Comparison of ENCODE assay signal across 6 worm cellular contexts in the genomic region with DNA sequence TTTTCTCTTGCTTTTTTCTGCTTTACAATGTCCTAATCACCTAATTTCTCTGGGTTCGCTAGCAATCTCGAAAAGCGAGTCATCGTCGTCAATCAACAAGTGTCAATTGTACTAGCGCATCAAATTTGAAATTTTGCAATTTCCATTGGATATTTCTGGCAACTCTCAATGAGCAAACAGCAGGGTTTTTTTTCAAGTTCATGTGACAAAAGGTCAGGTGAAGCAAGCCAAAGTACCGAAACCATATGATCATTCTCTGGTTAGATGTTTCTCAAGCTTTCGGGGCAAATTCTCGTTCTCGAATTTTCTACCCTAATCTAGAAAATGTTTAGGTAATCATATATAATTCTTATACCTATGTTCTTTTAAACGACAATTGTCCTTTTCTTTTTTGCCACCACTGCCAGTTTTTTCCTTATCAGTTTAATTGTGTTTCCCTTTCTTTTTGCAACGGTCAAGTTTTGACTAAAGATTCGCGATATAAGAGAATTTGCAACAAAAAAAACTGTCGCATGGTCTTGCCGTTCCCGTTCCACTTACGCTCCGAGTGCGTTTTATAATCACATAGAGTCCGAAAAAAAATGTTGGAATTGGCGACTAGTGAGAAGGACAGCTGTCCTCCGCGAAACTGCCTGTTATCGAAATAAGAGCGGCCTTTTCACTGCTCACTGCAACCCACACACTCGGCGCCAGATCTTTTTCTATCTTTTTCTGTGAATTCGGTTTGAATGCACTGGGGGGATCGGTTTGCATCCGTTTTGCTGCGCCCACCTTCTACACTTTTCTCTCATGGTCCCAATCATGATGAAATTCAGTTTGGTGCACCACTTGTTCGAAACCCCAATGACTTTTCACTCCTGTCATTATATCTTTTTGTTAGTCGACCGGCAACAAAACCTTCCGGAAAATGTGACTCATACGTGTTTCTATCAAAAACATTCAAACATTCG.
TF ChIP-seq lines count a peak whose summit lies in the region.

No protein-coding gene starts in this region.

TF ChIP-seq in whole organism, L1 larva, 84 proteins besides CTCF, POLR2A, EP300 and RAD21 (continues in another document):
- TF ChIP-seq lsy-2 (tag; optimal IDR thresholded peaks at IDR 0.05; lab: Kevin White, UChicago) (peak in 1 of 2 experiments; percentile 43), nhr-20 (tag; optimal IDR thresholded peaks at IDR 0.05; lab: Kevin White, UChicago) (peak; percentile 12), aly-2 (tag; optimal IDR thresholded peaks at IDR 0.05; lab: Kevin White, UChicago) (no peak), unc-130 (tag; optimal IDR thresholded peaks at IDR 0.05; lab: Kevin White, UChicago) (peak; percentile 10), efl-1 (optimal IDR thresholded peaks at IDR 0.05; lab: Kevin White, UChicago) (no peak), efl-1 (GFP tag; optimal IDR thresholded peaks at IDR 0.05 in 1 of 2; lab: Kevin White, UChicago) (peak in 1 of 2 experiments; percentile 91), pag-3 (tag; optimal IDR thresholded peaks at IDR 0.05; lab: Kevin White, UChicago; ENCODE audit: borderline replicate concordance, insufficient read depth) (no peak), tbx-2 (tag; optimal IDR thresholded peaks at IDR 0.05; lab: Kevin White, UChicago) (no peak), rnt-1 (tag; optimal IDR thresholded peaks at IDR 0.05; lab: Kevin White, UChicago) (peak; percentile 77), aha-1 (tag; optimal IDR thresholded peaks at IDR 0.05; lab: Kevin White, UChicago) (no peak), snu-23 (GFP tag; optimal IDR thresholded peaks at IDR 0.05; lab: Kevin White, UChicago) (peak; percentile 32), hpl-2 (GFP tag; optimal IDR thresholded peaks at IDR 0.05; lab: Kevin White, UChicago) (no peak), blmp-1 (tag; optimal IDR thresholded peaks at IDR 0.05; lab: Kevin White, UChicago) (peak; percentile 46)

TF ChIP-seq in whole organism, L2 larva, 48 proteins besides CTCF, POLR2A, EP300 and RAD21:
- TF ChIP-seq lsy-2 (tag; optimal IDR thresholded peaks at IDR 0.05; lab: Kevin White, UChicago) = peak in 1 of 2 experiments; percentile 3
- TF ChIP-seq ama-1 (optimal IDR thresholded peaks at IDR 0.05; lab: Kevin White, UChicago) = peak; percentile 27
- TF ChIP-seq C34F6.9 (tag; optimal IDR thresholded peaks at IDR 0.05; lab: Kevin White, UChicago) = peak; percentile 17
- TF ChIP-seq egl-27 (tag; optimal IDR thresholded peaks at IDR 0.05; lab: Kevin White, UChicago) = no peak
- peak; percentile 51 for TF ChIP-seq sma-9 (GFP tag; optimal IDR thresholded peaks at IDR 0.05; lab: Kevin White, UChicago)
- TF ChIP-seq sma-9 (tag; optimal IDR thresholded peaks at IDR 0.05; lab: Kevin White, UChicago) = no peak
- no peak for TF ChIP-seq mbf-1 (tag; optimal IDR thresholded peaks at IDR 0.05; lab: Kevin White, UChicago)
- no peak for TF ChIP-seq ztf-4 (tag; optimal IDR thresholded peaks at IDR 0.05; lab: Kevin White, UChicago)
- TF ChIP-seq nhr-77 (tag; optimal IDR thresholded peaks at IDR 0.05; lab: Kevin White, UChicago) = no peak
- TF ChIP-seq nhr-129 (tag; optimal IDR thresholded peaks at IDR 0.05; lab: Kevin White, UChicago) = peak; percentile 70
- peak; percentile 65 for TF ChIP-seq F13H6.1 (tag; optimal IDR thresholded peaks at IDR 0.05; lab: Kevin White, UChicago)

TF ChIP-seq in whole organism, L4 larva, 104 proteins besides CTCF, POLR2A, EP300 and RAD21:
- TF ChIP-seq nhr-11 (tag; optimal IDR thresholded peaks at IDR 0.05; lab: Kevin White, UChicago) (peak; percentile 62), nhr-41 (GFP tag; IDR thresholded peaks at IDR 0.05; lab: Robert Waterston, UW) (no peak), daf-8 (GFP tag; IDR thresholded peaks at IDR 0.05; lab: Robert Waterston, UW) (no peak), lin-15B (tag; optimal IDR thresholded peaks at IDR 0.05; lab: Kevin White, UChicago) (no peak), unc-62 (GFP tag; optimal IDR thresholded peaks at IDR 0.05 in 1 of 2; lab: Kevin White, UChicago) (peak in 1 of 2 experiments; percentile 79), unc-62 (tag; optimal IDR thresholded peaks at IDR 0.05; lab: Kevin White, UChicago) (no peak), hlh-30 (tag; optimal IDR thresholded peaks at IDR 0.05; lab: Kevin White, UChicago; ENCODE audit: insufficient read depth) (peak; percentile 66), nhr-6 (tag; optimal IDR thresholded peaks at IDR 0.05; lab: Kevin White, UChicago) (no peak), mxl-3 (GFP tag; optimal IDR thresholded peaks at IDR 0.05; lab: Kevin White, UChicago) (peak; percentile 12), mdt-29 (GFP tag; IDR thresholded peaks at IDR 0.05; lab: Robert Waterston, UW) (peak; percentile 52), hlh-11 (tag; optimal IDR thresholded peaks at IDR 0.05; lab: Kevin White, UChicago) (peak; percentile 25), daf-16 (GFP tag; optimal IDR thresholded peaks at IDR 0.05; lab: Kevin White, UChicago) (peak in 1 of 2 experiments; percentile 47), daf-16 (tag; optimal IDR thresholded peaks at IDR 0.05; lab: Kevin White, UChicago) (no peak), lin-13 (GFP tag; optimal IDR thresholded peaks at IDR 0.05; lab: Kevin White, UChicago) (no peak), aha-1 (tag; lab: Kevin White, UChicago) (peak; percentile 10)

TF ChIP-seq in whole organism, late embryonic, 69 proteins besides CTCF, POLR2A, EP300 and RAD21:
- TF ChIP-seq ceh-19 (GFP tag; optimal IDR thresholded peaks at IDR 0.05; lab: Kevin White, UChicago) = no peak
- peak; percentile 68 for TF ChIP-seq ceh-18 (tag; optimal IDR thresholded peaks at IDR 0.05; lab: Kevin White, UChicago)

TF ChIP-seq in whole organism, mixed stage, embryonic, 35 proteins besides CTCF, POLR2A, EP300 and RAD21:
- TF ChIP-seq unc-120 (tag; optimal IDR thresholded peaks at IDR 0.05; lab: Kevin White, UChicago; ENCODE audit: poor library complexity, severe bottlenecking) (peak; percentile 38), ceh-83 (GFP tag; optimal IDR thresholded peaks at IDR 0.05; lab: Kevin White, UChicago) (no peak), nhr-2 (tag; optimal IDR thresholded peaks at IDR 0.05; lab: Kevin White, UChicago) (no peak), hlh-1 (tag; optimal IDR thresholded peaks at IDR 0.05; lab: Kevin White, UChicago) (peak; percentile 79), pha-4 (tag; optimal IDR thresholded peaks at IDR 0.05; lab: Kevin White, UChicago) (no peak), ceh-43 (GFP tag; optimal IDR thresholded peaks at IDR 0.05; lab: Kevin White, UChicago) (no peak), unc-62 (GFP tag; optimal IDR thresholded peaks at IDR 0.05; lab: Kevin White, UChicago) (peak; percentile 36)

TF ChIP-seq in whole organism, young adult, 124 proteins besides CTCF, POLR2A, EP300 and RAD21:
- no peak for TF ChIP-seq ztf-6 (GFP tag; IDR thresholded peaks at IDR 0.05; lab: Robert Waterston, UW)
- TF ChIP-seq nhr-80 (tag; optimal IDR thresholded peaks at IDR 0.05; lab: Kevin White, UChicago) = peak; percentile 10
- peak; percentile 80 for TF ChIP-seq hsf-1 (GFP tag; IDR thresholded peaks at IDR 0.05; lab: Robert Waterston, UW)
